Worm (Caenorhabditis elegans): Measurements from ENCODE around the gene col-168.

Gene col-168

ce11 chrX:6345785-6346184 lies 19.6 kb downstream of the col-168 start:
- TF ChIP-seq sea-2 (GFP tag; optimal IDR thresholded peaks at IDR 0.05) (no peak), elt-3 (tag; optimal IDR thresholded peaks at IDR 0.05) (no peak), daf-12 (tag; optimal IDR thresholded peaks at IDR 0.05) (no peak), ceh-82 (tag; optimal IDR thresholded peaks at IDR 0.05) (no peak), nhr-25 (tag; optimal IDR thresholded peaks at IDR 0.05) (no peak), R02D3.7 (tag; optimal IDR thresholded peaks at IDR 0.05) (no peak), ZK546.5 (tag; optimal IDR thresholded peaks at IDR 0.05) (no peak), fkh-10 (GFP tag; optimal IDR thresholded peaks at IDR 0.05) (no peak), ztf-11 (tag; optimal IDR thresholded peaks at IDR 0.05) (no peak)

- TF ChIP-seq hmg-11 (tag; optimal IDR thresholded peaks at IDR 0.05) (no peak), nhr-67 (tag; optimal IDR thresholded peaks at IDR 0.05) (no peak), zag-1 (tag; optimal IDR thresholded peaks at IDR 0.05) (no peak), nfya-1 (tag; optimal IDR thresholded peaks at IDR 0.05; ENCODE audit: insufficient read depth) (no peak), ceh-28 (tag; optimal IDR thresholded peaks at IDR 0.05) (no peak), ceh-9 (tag; optimal IDR thresholded peaks at IDR 0.05) (no peak), elt-3 (tag; optimal IDR thresholded peaks at IDR 0.05) (no peak), unc-62 (GFP tag; optimal IDR thresholded peaks at IDR 0.05) (no peak), elt-2 (tag; optimal IDR thresholded peaks at IDR 0.05) (no peak), lsy-12 (tag; optimal IDR thresholded peaks at IDR 0.05) (no peak), eor-1 (tag; optimal IDR thresholded peaks at IDR 0.05) (no peak), fkh-2 (tag; optimal IDR thresholded peaks at IDR 0.05) (no peak), pqm-1 (tag; optimal IDR thresholded peaks at IDR 0.05) (no peak), unc-39 (tag; optimal IDR thresholded peaks at IDR 0.05) (no peak), ama-1 (optimal IDR thresholded peaks at IDR 0.05) (no peak), ZK546.5 (tag; optimal IDR thresholded peaks at IDR 0.05) (no peak), snpc-4 (tag; optimal IDR thresholded peaks at IDR 0.05) (no peak)
These were observed 20.8 kb downstream of the col-168 start, which contains the start of gene C03B1.9 for ce11 chrX:6347013-6347412. C03B1.9 (minus strand) TSS chrX:6347113.

ce11 chrX:6350016-6350415 lies 23.8 kb downstream of the col-168 start, which contains the start of gene C03B1.6:
C03B1.6 (plus strand) TSS chrX:6350316.
- TF ChIP-seq pqm-1 (tag; optimal IDR thresholded peaks at IDR 0.05), result no peak
- no peak for TF ChIP-seq skn-1 (tag; optimal IDR thresholded peaks at IDR 0.05)
- TF ChIP-seq nhr-237 (tag; optimal IDR thresholded peaks at IDR 0.05), result no peak
- TF ChIP-seq nfya-1 (tag; optimal IDR thresholded peaks at IDR 0.05; ENCODE audit: insufficient read depth), result no peak
- TF ChIP-seq zag-1 (tag; optimal IDR thresholded peaks at IDR 0.05), result no peak
- no peak for TF ChIP-seq elt-1 (tag; optimal IDR thresholded peaks at IDR 0.05)

ce11 chrX:6353763-6354162 lies 27.6 kb downstream of the col-168 start:
- TF ChIP-seq elt-1 (tag; optimal IDR thresholded peaks at IDR 0.05), result no peak
- no peak for TF ChIP-seq elt-2 (tag; optimal IDR thresholded peaks at IDR 0.05)
- TF ChIP-seq pqm-1 (tag; optimal IDR thresholded peaks at IDR 0.05), result peak; percentile 45
- TF ChIP-seq lsy-12 (tag; optimal IDR thresholded peaks at IDR 0.05), result no peak

- TF ChIP-seq nhr-11 (tag; optimal IDR thresholded peaks at IDR 0.05) (no peak), ztf-4 (tag; optimal IDR thresholded peaks at IDR 0.05) (no peak), egl-27 (tag; optimal IDR thresholded peaks at IDR 0.05) (no peak), nhr-43 (tag; optimal IDR thresholded peaks at IDR 0.05; ENCODE audit: poor library complexity, severe bottlenecking) (no peak), nhr-237 (tag; optimal IDR thresholded peaks at IDR 0.05) (no peak), elt-1 (tag; optimal IDR thresholded peaks at IDR 0.05) (no peak), fkh-2 (tag; optimal IDR thresholded peaks at IDR 0.05) (no peak)
These were observed 28.9 kb downstream of the col-168 start, which contains the start of gene C03B1.5 for ce11 chrX:6355030-6355635. C03B1.5 (plus strand) TSS chrX:6355585.

ce11 chrX:6357772-6358171 lies 31.6 kb downstream of the col-168 start, which contains the start of gene C03B1.10:
C03B1.10 (minus strand) TSS chrX:6357872.
- TF ChIP-seq nfya-1 (tag; optimal IDR thresholded peaks at IDR 0.05; ENCODE audit: insufficient read depth) (no peak), ztf-4 (tag; optimal IDR thresholded peaks at IDR 0.05) (no peak), nhr-11 (tag; optimal IDR thresholded peaks at IDR 0.05) (no peak), jun-1 (tag; optimal IDR thresholded peaks at IDR 0.05) (no peak), nhr-28 (tag; optimal IDR thresholded peaks at IDR 0.05) (no peak), hmg-11 (tag; optimal IDR thresholded peaks at IDR 0.05) (no peak), elt-2 (tag; optimal IDR thresholded peaks at IDR 0.05) (no peak), fos-1 (tag; optimal IDR thresholded peaks at IDR 0.05) (no peak), ceh-9 (tag; optimal IDR thresholded peaks at IDR 0.05) (no peak), nhr-25 (tag; optimal IDR thresholded peaks at IDR 0.05) (no peak), ceh-82 (tag; optimal IDR thresholded peaks at IDR 0.05) (no peak), unc-39 (tag; optimal IDR thresholded peaks at IDR 0.05) (no peak), pqm-1 (tag; optimal IDR thresholded peaks at IDR 0.05) (no peak), snpc-4 (tag; optimal IDR thresholded peaks at IDR 0.05) (no peak), unc-62 (GFP tag; optimal IDR thresholded peaks at IDR 0.05) (no peak), tbx-2 (tag; optimal IDR thresholded peaks at IDR 0.05) (no peak), zag-1 (tag; optimal IDR thresholded peaks at IDR 0.05) (no peak), ama-1 (optimal IDR thresholded peaks at IDR 0.05) (no peak), mdl-1 (tag; optimal IDR thresholded peaks at IDR 0.05) (no peak)
